Fruit fly (Drosophila melanogaster): ENCODE results near the gene dmGlut.

The dmGlut gene

DNA sequence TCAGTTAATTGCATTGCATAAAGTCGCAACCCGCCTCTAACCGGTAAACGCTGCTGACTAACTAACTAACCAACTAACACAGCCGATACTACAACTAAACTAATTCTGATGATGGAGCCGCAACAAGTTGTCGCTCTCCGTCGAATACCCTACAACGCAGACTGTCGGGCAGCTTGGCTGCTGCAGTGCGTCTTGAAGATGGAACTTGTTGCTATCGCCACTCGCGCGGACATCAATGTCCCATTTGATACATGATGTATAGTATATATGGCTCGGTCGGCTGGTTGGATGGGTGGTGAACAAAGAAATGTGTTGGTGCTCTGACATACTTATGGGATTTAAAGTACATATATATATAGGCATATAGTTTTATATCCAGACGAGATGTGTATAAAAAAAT, 1.7 kb upstream of the dmGlut start (continued):
- TF ChIP-seq fd59A (GFP tag; optimal IDR thresholded peaks at IDR 0.05): peak; percentile 25
- no peak for TF ChIP-seq Blimp-1 (GFP tag; optimal IDR thresholded peaks at IDR 0.05)
- TF ChIP-seq esn (GFP tag; optimal IDR thresholded peaks at IDR 0.05): peak; percentile 51
- TF ChIP-seq Smox (GFP tag; optimal IDR thresholded peaks at IDR 0.05): no peak
- TF ChIP-seq OdsH (GFP tag; optimal IDR thresholded peaks at IDR 0.05): no peak
- TF ChIP-seq CG6276 (GFP tag; optimal IDR thresholded peaks at IDR 0.05): peak; percentile 55
- TF ChIP-seq ss (GFP tag; optimal IDR thresholded peaks at IDR 0.05): peak; percentile 35 to 44
- peak; percentile 31 for TF ChIP-seq Lpt (GFP tag; optimal IDR thresholded peaks at IDR 0.05)
- TF ChIP-seq vri (GFP tag; optimal IDR thresholded peaks at IDR 0.05): no peak
- TF ChIP-seq fd85E (GFP tag; optimal IDR thresholded peaks at IDR 0.05): no peak
- TF ChIP-seq Eip75B (GFP tag; optimal IDR thresholded peaks at IDR 0.05): peak; percentile 4
- TF ChIP-seq fkh (GFP tag; optimal IDR thresholded peaks at IDR 0.05): no peak
- TF ChIP-seq CG8632 (GFP tag; optimal IDR thresholded peaks at IDR 0.05): no peak
- TF ChIP-seq Gug (GFP tag; IDR thresholded peaks at IDR 0.05): no peak
- no peak for TF ChIP-seq CG7368 (GFP tag; optimal IDR thresholded peaks at IDR 0.05)
- no peak for TF ChIP-seq CG10669 (GFP tag; optimal IDR thresholded peaks at IDR 0.05)
- TF ChIP-seq lz (GFP tag; optimal IDR thresholded peaks at IDR 0.05): no peak
- TF ChIP-seq CG8319 (GFP tag; optimal IDR thresholded peaks at IDR 0.05): no peak
- TF ChIP-seq CG6808 (GFP tag; optimal IDR thresholded peaks at IDR 0.05): peak; percentile 33
- peak; percentile 54; the same call in 2 of the 3 replicates for TF ChIP-seq CG6163 (GFP tag; IDR thresholded peaks at IDR 0.05)
- TF ChIP-seq CG31627 (GFP tag; optimal IDR thresholded peaks at IDR 0.05): peak; percentile 31
- TF ChIP-seq CG6792 (GFP tag; optimal IDR thresholded peaks at IDR 0.05): no peak
- TF ChIP-seq Sox15 (GFP tag; optimal IDR thresholded peaks at IDR 0.05): no peak
- no peak for TF ChIP-seq CG8119 (GFP tag; IDR thresholded peaks at IDR 0.05)
- TF ChIP-seq CG15336 (GFP tag; IDR thresholded peaks at IDR 0.05): peak; percentile 49
- TF ChIP-seq Eip93F (GFP tag; optimal IDR thresholded peaks at IDR 0.05): no peak
- peak; percentile 22 for TF ChIP-seq CG10631 (GFP tag; optimal IDR thresholded peaks at IDR 0.05)
- TF ChIP-seq CG11902 (GFP tag; optimal IDR thresholded peaks at IDR 0.05): no peak
- TF ChIP-seq pdm3 (GFP tag; optimal IDR thresholded peaks at IDR 0.05): no peak
- TF ChIP-seq dac (GFP tag; optimal IDR thresholded peaks at IDR 0.05): no peak
- TF ChIP-seq net (GFP tag; optimal IDR thresholded peaks at IDR 0.05): peak; percentile 49
- no peak for TF ChIP-seq Hr4 (GFP tag; optimal IDR thresholded peaks at IDR 0.05)
- peak; percentile 4 for TF ChIP-seq Sox102F (GFP tag; optimal IDR thresholded peaks at IDR 0.05)
- peak; percentile 77 for TF ChIP-seq Eip78C (GFP tag)
- TF ChIP-seq spab (GFP tag; optimal IDR thresholded peaks at IDR 0.05): peak; percentile 27

DNA sequence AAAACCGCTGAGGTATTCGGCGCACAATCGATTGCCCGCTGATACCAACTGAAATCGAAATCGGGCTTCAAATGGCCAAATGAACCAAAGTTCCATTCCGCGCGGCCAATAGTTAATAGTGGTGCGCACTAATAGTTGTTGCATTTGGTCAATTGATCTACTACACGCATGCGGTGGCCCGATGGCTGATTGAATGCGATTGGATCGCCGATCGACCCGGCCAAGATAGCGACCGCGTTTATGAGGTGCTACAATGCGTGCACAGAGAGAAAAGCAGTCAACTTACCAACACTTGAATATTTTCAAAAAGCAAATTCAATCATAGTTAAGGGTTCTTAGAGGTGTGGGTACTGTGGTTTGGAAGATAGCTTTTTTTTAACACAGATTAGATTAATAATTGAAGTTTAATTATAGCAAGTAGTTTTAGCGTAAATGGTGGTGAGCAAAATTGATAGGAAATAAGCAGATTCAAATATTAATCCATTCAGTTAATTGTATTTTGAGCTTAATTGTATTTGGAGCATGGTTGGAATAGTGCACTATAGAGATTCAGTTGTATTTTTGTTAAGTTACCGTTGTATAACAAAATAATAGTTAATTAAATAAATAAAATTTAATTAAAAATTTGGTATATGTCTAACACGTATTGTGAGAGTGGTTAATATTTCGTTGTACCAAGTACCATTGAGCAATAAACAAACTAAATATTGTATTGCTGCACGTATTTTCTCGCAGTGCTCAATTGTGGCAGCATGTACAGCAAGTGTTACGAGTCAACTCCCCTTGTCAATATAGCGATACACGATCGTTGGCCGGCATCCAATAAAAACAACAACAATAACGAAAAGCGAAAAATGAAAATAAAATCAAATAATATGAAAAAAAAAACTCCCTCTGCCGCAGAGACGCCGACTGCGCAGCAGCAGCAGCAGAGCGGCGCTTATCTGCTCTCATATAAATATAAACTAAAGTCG, 493 bp upstream of the dmGlut start:
- TF ChIP-seq Hr4 (GFP tag; optimal IDR thresholded peaks at IDR 0.05) (peak; percentile 50), CG3919 (GFP tag; optimal IDR thresholded peaks at IDR 0.05) (peak; percentile 80), OdsH (GFP tag; optimal IDR thresholded peaks at IDR 0.05) (peak; percentile 72), CG6854 (GFP tag; optimal IDR thresholded peaks at IDR 0.05) (peak; percentile 65), CG4318 (GFP tag; optimal IDR thresholded peaks at IDR 0.05) (peak; percentile 84), fkh (GFP tag; optimal IDR thresholded peaks at IDR 0.05) (no peak), Sox14 (GFP tag; optimal IDR thresholded peaks at IDR 0.05) (peak; percentile 68), CG15336 (GFP tag; IDR thresholded peaks at IDR 0.05) (peak; percentile 67), CG6808 (GFP tag; optimal IDR thresholded peaks at IDR 0.05) (peak; percentile 85), pdm3 (GFP tag; optimal IDR thresholded peaks at IDR 0.05) (peak; percentile 71), CG10631 (GFP tag; optimal IDR thresholded peaks at IDR 0.05) (peak; percentile 82), CG8319 (GFP tag; optimal IDR thresholded peaks at IDR 0.05) (peak; percentile 50), Eip75B (GFP tag; optimal IDR thresholded peaks at IDR 0.05) (peak; percentile 1), CG32006 (GFP tag; optimal IDR thresholded peaks at IDR 0.05) (peak; percentile 92), Blimp-1 (GFP tag; optimal IDR thresholded peaks at IDR 0.05) (peak; percentile 58), CG7368 (GFP tag; optimal IDR thresholded peaks at IDR 0.05) (no peak), CG11902 (GFP tag; optimal IDR thresholded peaks at IDR 0.05) (peak; percentile 65), salr (GFP tag; optimal IDR thresholded peaks at IDR 0.05) (peak; percentile 47 to 88), Met (GFP tag; optimal IDR thresholded peaks at IDR 0.05) (peak; percentile 64), CG10669 (GFP tag; optimal IDR thresholded peaks at IDR 0.05) (peak; percentile 70), svp (GFP tag) (peak; percentile 87), Lpt (GFP tag; optimal IDR thresholded peaks at IDR 0.05) (no peak), Eip78C (GFP tag) (peak; percentile 91), eg (GFP tag; IDR thresholded peaks at IDR 0.05) (peak; percentile 91), fd85E (GFP tag; optimal IDR thresholded peaks at IDR 0.05) (no peak), CG34406 (GFP tag; optimal IDR thresholded peaks at IDR 0.05) (peak; percentile 84), achi (GFP tag; optimal IDR thresholded peaks at IDR 0.05) (peak; percentile 75), fd59A (GFP tag; optimal IDR thresholded peaks at IDR 0.05) (peak; percentile 71), Sox102F (GFP tag; optimal IDR thresholded peaks at IDR 0.05) (peak; percentile 43)
